Fruit fly (Drosophila melanogaster) whole organism, embryonic: Measurements from ENCODE around the gene bys.
A peak's percentile ranks its signal among the peaks of the same experiment; 100 is the strongest.

Experiments
- Blimp-1 ChIP-seq: fragments of 200-800 bp; sonication (Bioruptor generic); optimal IDR thresholded peaks from 3 replicates; lab custom pipeline; 2018; ENCODE audit warnings: missing biosample characterization, missing genetic modification characterization, mild to moderate bottlenecking, moderate library complexity, missing genetic modification reagents
- CG10267 ChIP-seq: fragments of 200-800 bp; sonication (Bioruptor generic); optimal IDR thresholded peaks from 2 replicates; lab custom pipeline; 2018; ENCODE audit warnings: missing biosample characterization, mild to moderate bottlenecking, missing genetic modification characterization, moderate library complexity
- CG10431 ChIP-seq: fragments of 200-800 bp; sonication (Bioruptor generic); optimal IDR thresholded peaks from 3 replicates; lab custom pipeline; 2018; ENCODE audit warnings: missing biosample characterization, mild to moderate bottlenecking, missing genetic modification characterization
- CG12071 ChIP-seq: fragments of 200-800 bp; sonication (Bioruptor generic); optimal IDR thresholded peaks from 3 replicates; lab custom pipeline; 2018; ENCODE audit warnings: missing biosample characterization, mild to moderate bottlenecking, missing genetic modification characterization
- CG12391 ChIP-seq: fragments of 200-800 bp; sonication (Bioruptor generic); optimal IDR thresholded peaks from 3 replicates; lab custom pipeline; 2018; ENCODE audit warnings: missing biosample characterization, mild to moderate bottlenecking, missing genetic modification characterization, moderate library complexity
- CG12659 ChIP-seq: fragments of 200-800 bp; sonication (Bioruptor generic); optimal IDR thresholded peaks from 3 replicates; lab custom pipeline; 2017; ENCODE audit warnings: mild to moderate bottlenecking, missing biosample characterization, missing genetic modification reagents, missing genetic modification characterization
- CG13296 ChIP-seq: fragments of 200-800 bp; sonication (Bioruptor generic); optimal IDR thresholded peaks from 3 replicates; lab custom pipeline; 2018; ENCODE audit warnings: missing biosample characterization, mild to moderate bottlenecking, missing genetic modification characterization
- CG13424 ChIP-seq: fragments of 200-800 bp; sonication (Bioruptor generic); optimal IDR thresholded peaks from 2 replicates; lab custom pipeline; 2019; ENCODE audit warnings: missing biosample characterization, mild to moderate bottlenecking, missing genetic modification characterization, moderate library complexity
- CG13624 ChIP-seq: fragments of 200-800 bp; sonication (Bioruptor generic); optimal IDR thresholded peaks from 2 replicates; lab custom pipeline; 2016; ENCODE audit warnings: missing biosample characterization, missing genetic modification characterization
- CG17361 ChIP-seq: fragments of 200-800 bp; sonication (Bioruptor generic); IDR thresholded peaks from 3 replicates; pipeline ENCODE4 v1.3.6; 2022; ENCODE audit warnings: missing biosample characterization, missing genetic modification characterization
- CG17829 ChIP-seq: fragments of 200-800 bp; optimal IDR thresholded peaks from 2 replicates; lab custom pipeline; 2019; ENCODE audit warnings: missing biosample characterization, mild to moderate bottlenecking, missing genetic modification characterization, moderate library complexity
- CG2202 ChIP-seq: fragments of 200-800 bp; sonication (Bioruptor generic); optimal IDR thresholded peaks from 2 replicates; lab custom pipeline; 2018; ENCODE audit warnings: missing biosample characterization, mild to moderate bottlenecking, missing genetic modification characterization
- CG32772 ChIP-seq: fragments of 200-800 bp; sonication (Bioruptor generic); IDR thresholded peaks from 2 replicates; pipeline ENCODE4 v1.3.6; 2022; ENCODE audit warnings: missing biosample characterization, missing genetic modification characterization
- CG3281 ChIP-seq: fragments of 200-800 bp; sonication (Bioruptor generic); optimal IDR thresholded peaks from 3 replicates; lab custom pipeline; 2017; ENCODE audit warnings: missing biosample characterization, mild to moderate bottlenecking, missing genetic modification characterization
- CG3995 ChIP-seq: fragments of 200-800 bp; sonication (Bioruptor generic); optimal IDR thresholded peaks from 3 replicates; lab custom pipeline; 2016; ENCODE audit warnings: missing biosample characterization, missing genetic modification characterization
- CG6254 ChIP-seq: fragments of 200-800 bp; sonication (Bioruptor generic); optimal IDR thresholded peaks from 3 replicates; lab custom pipeline; 2017; ENCODE audit warnings: mild to moderate bottlenecking, missing biosample characterization, missing genetic modification reagents, missing genetic modification characterization
- CG6272 ChIP-seq: fragments of 200-800 bp; sonication (Bioruptor generic); IDR thresholded peaks from 2 replicates; pipeline ENCODE4 v1.3.6; 2022; ENCODE audit warnings: missing biosample characterization, missing genetic modification characterization
- CG6765 ChIP-seq: fragments of 200-800 bp; sonication (Bioruptor generic); optimal IDR thresholded peaks from 3 replicates; lab custom pipeline; 2017; ENCODE audit warnings: missing biosample characterization, mild to moderate bottlenecking, missing genetic modification characterization
- CG7786 ChIP-seq: fragments of 200-800 bp; sonication (Bioruptor generic); optimal IDR thresholded peaks from 2 replicates; lab custom pipeline; 2016; ENCODE audit warnings: missing biosample characterization, missing genetic modification characterization
- CG7987 ChIP-seq: fragments of 200-800 bp; sonication (Bioruptor generic); optimal IDR thresholded peaks from 2 replicates; lab custom pipeline; 2018; ENCODE audit warnings: missing biosample characterization, mild to moderate bottlenecking, missing genetic modification characterization, moderate library complexity
- CkIIα-i1 ChIP-seq: fragments of 200-800 bp; sonication (Bioruptor generic); IDR thresholded peaks from 2 replicates; pipeline ENCODE4 v1.3.6; 2022; ENCODE audit warnings: missing biosample characterization, missing genetic modification characterization
- Dek ChIP-seq: fragments of 200-800 bp; sonication (Bioruptor generic); optimal IDR thresholded peaks from 3 replicates; lab custom pipeline; 2019; ENCODE audit warnings: missing biosample characterization, mild to moderate bottlenecking, missing genetic modification characterization, moderate library complexity
- Lpt ChIP-seq: fragments of >200 bp; optimal IDR thresholded peaks from 2 replicates; lab custom pipeline; 2018; ENCODE audit warnings: missing biosample characterization, missing genetic modification characterization
- NFAT ChIP-seq: fragments of 200-800 bp; sonication (Bioruptor generic); IDR thresholded peaks from 2 replicates; pipeline ENCODE4 v1.3.6; 2022; ENCODE audit warnings: missing biosample characterization, missing genetic modification characterization
- Nf-YC ChIP-seq: fragments of 200-800 bp; optimal IDR thresholded peaks from 3 replicates; lab custom pipeline; 2019; ENCODE audit warnings: missing biosample characterization, mild to moderate bottlenecking, missing genetic modification characterization, moderate library complexity
- Ssrp ChIP-seq: fragments of 200-800 bp; sonication (Bioruptor generic); optimal IDR thresholded peaks from 2 replicates; lab custom pipeline; 2018; ENCODE audit warnings: missing biosample characterization, mild to moderate bottlenecking, missing genetic modification characterization, moderate library complexity
- Taf1 ChIP-seq: fragments of 200-800 bp; sonication (Bioruptor generic); IDR thresholded peaks from 2 replicates; pipeline ENCODE4 v1.3.6; 2022; ENCODE audit warnings: missing biosample characterization, missing genetic modification characterization
- Xrp1 ChIP-seq: fragments of 200-800 bp; sonication (Bioruptor generic); IDR thresholded peaks from 2 replicates; pipeline ENCODE4 v1.3.6; 2022; ENCODE audit warnings: missing biosample characterization, missing genetic modification characterization
- ara ChIP-seq: fragments of 200-800 bp; sonication (Bioruptor generic); IDR thresholded peaks from 2 replicates; pipeline ENCODE4 v1.3.6; 2022; ENCODE audit warnings: missing biosample characterization, missing genetic modification characterization
- chinmo ChIP-seq: fragments of 200-800 bp; sonication (Bioruptor generic); IDR thresholded peaks from 4 replicates; pipeline ENCODE4 v1.3.6; 2022; ENCODE audit warnings: missing biosample characterization, missing genetic modification characterization; ENCODE audit not compliant: partially characterized antibody
- chm ChIP-seq: fragments of 200-800 bp; sonication (Bioruptor generic); IDR thresholded peaks from 2 replicates; pipeline ENCODE4 v1.3.6; 2022; ENCODE audit warnings: missing biosample characterization, missing genetic modification characterization
- dysf ChIP-seq: fragments of 200-800 bp; sonication (Bioruptor generic); IDR thresholded peaks from 3 replicates; pipeline ENCODE4 v1.3.6; 2022; ENCODE audit warnings: missing biosample characterization, missing genetic modification characterization
- emc ChIP-seq: fragments of 200-800 bp; sonication (Bioruptor generic); optimal IDR thresholded peaks from 2 replicates; lab custom pipeline; 2016; ENCODE audit warnings: missing biosample characterization, missing genetic modification characterization
- fd3F ChIP-seq: fragments of 200-800 bp; sonication (Bioruptor generic); optimal IDR thresholded peaks from 2 replicates; lab custom pipeline; 2018; ENCODE audit warnings: missing biosample characterization, mild to moderate bottlenecking, missing genetic modification characterization, moderate library complexity
- fru ChIP-seq: fragments of >200 bp; optimal IDR thresholded peaks from 2 replicates; lab custom pipeline; 2017
- ftz-f1 ChIP-seq: fragments of 200-800 bp; sonication (Bioruptor generic); optimal IDR thresholded peaks from 2 replicates; lab custom pipeline; 2016; ENCODE audit warnings: missing biosample characterization, missing genetic modification characterization
- fu2 ChIP-seq: fragments of 200-800 bp; sonication (Bioruptor generic); optimal IDR thresholded peaks from 2 replicates; lab custom pipeline; 2016; ENCODE audit warnings: missing biosample characterization, missing genetic modification characterization
- gcm ChIP-seq: fragments of 200-800 bp; sonication (Bioruptor generic); optimal IDR thresholded peaks from 2 replicates; lab custom pipeline; 2019; ENCODE audit warnings: missing biosample characterization, mild to moderate bottlenecking, missing genetic modification characterization, moderate library complexity
- lola ChIP-seq, 3 experiments: fragments of >200 bp in 2 of 3; fragments of 200-800 bp in 1 of 3; sonication (Bioruptor generic) in 1 of 3; optimal IDR thresholded peaks; 2 replicates each; lab custom pipeline; 2017 to 2019; ENCODE audit warnings: missing biosample characterization in 3 of 3, missing genetic modification characterization in 3 of 3, mild to moderate bottlenecking in 1 of 3, moderate library complexity in 1 of 3
- maf-S ChIP-seq: fragments of 200-800 bp; sonication (Bioruptor generic); optimal IDR thresholded peaks from 2 replicates; lab custom pipeline; 2016; ENCODE audit warnings: missing biosample characterization, missing genetic modification characterization
- mam ChIP-seq: fragments of 200-800 bp; sonication (Bioruptor generic); optimal IDR thresholded peaks from 3 replicates; lab custom pipeline; 2016; ENCODE audit warnings: missing biosample characterization, missing genetic modification characterization
- p53 ChIP-seq: fragments of 200-800 bp; sonication (Bioruptor generic); optimal IDR thresholded peaks from 2 replicates; lab custom pipeline; 2016; ENCODE audit warnings: missing biosample characterization, missing genetic modification characterization
- pnt ChIP-seq: fragments of 200-800 bp; sonication (Bioruptor generic); optimal IDR thresholded peaks from 3 replicates; lab custom pipeline; 2016; ENCODE audit warnings: missing biosample characterization, missing genetic modification characterization
- sens-2 ChIP-seq: fragments of 200-800 bp; sonication (Bioruptor generic); IDR thresholded peaks from 2 replicates; pipeline ENCODE4 v1.3.6; 2022; ENCODE audit warnings: missing biosample characterization, missing genetic modification characterization
- tna ChIP-seq: fragments of 200-800 bp; sonication (Bioruptor generic); IDR thresholded peaks from 2 replicates; pipeline ENCODE4 v1.3.6; 2022; ENCODE audit warnings: missing biosample characterization, missing genetic modification characterization; ENCODE audit not compliant: partially characterized antibody
- vnd ChIP-seq: fragments of 200-800 bp; sonication (Bioruptor generic); IDR thresholded peaks from 3 replicates; pipeline ENCODE4 v1.3.6; 2022; ENCODE audit warnings: missing biosample characterization, missing genetic modification characterization; ENCODE audit not compliant: partially characterized antibody
- zen ChIP-seq: fragments of 200-800 bp; sonication (Bioruptor generic); optimal IDR thresholded peaks from 3 replicates; lab custom pipeline; 2018; ENCODE audit warnings: missing biosample characterization, mild to moderate bottlenecking, missing genetic modification characterization, moderate library complexity
- zfh1 ChIP-seq: fragments of 200-800 bp; sonication (Bioruptor generic); IDR thresholded peaks from 3 replicates; pipeline ENCODE4 v1.3.6; 2022; ENCODE audit warnings: missing biosample characterization, missing genetic modification characterization
- zfh2 ChIP-seq: fragments of 200-800 bp; sonication (Bioruptor generic); optimal IDR thresholded peaks from 2 replicates; lab custom pipeline; 2016; ENCODE audit warnings: missing biosample characterization, missing genetic modification characterization

bys gene

dm6 chrX:7908239-7909068, 6.8 kb downstream of the bys start, which contains the start of the genes dpr14 and spidey (continued):
- peak; percentile 87 for TF ChIP-seq zfh1 (GFP tag; lab: Robert Waterston, UW)
- peak; percentile 92 for TF ChIP-seq CG12659
- TF ChIP-seq CG2202 (tag; lab: Kevin White, UChicago), result peak; percentile 75
- peak; percentile 90 for TF ChIP-seq CG6765 (GFP tag; lab: Kevin White, UChicago)
- TF ChIP-seq vnd (GFP tag; lab: Robert Waterston, UW), result no peak; the same call in 2 of the 3 replicates
- peak; percentile 86 for TF ChIP-seq CG17361 (GFP tag; lab: Robert Waterston, UW)
- peak; percentile 92 for TF ChIP-seq CG13296 (GFP tag; lab: Kevin White, UChicago)
- peak; percentile 28 for TF ChIP-seq ftz-f1 (GFP tag; lab: Kevin White, UChicago)
- TF ChIP-seq CG12071 (GFP tag; lab: Kevin White, UChicago), result peak; percentile 92
- peak; percentile 88 for TF ChIP-seq CG13624 (GFP tag; lab: Kevin White, UChicago)
- peak; percentile 90 for TF ChIP-seq Dek
- TF ChIP-seq CG6254 (GFP tag; lab: Kevin White, UChicago), result peak; percentile 79
- TF ChIP-seq maf-S, result peak; percentile 86
- TF ChIP-seq Xrp1 (GFP tag; lab: Robert Waterston, UW), result peak; percentile 90
- peak; percentile 93 for TF ChIP-seq dysf (GFP tag; lab: Robert Waterston, UW)
- peak; percentile 75 for TF ChIP-seq CG10431
- TF ChIP-seq Ssrp (tag; lab: Kevin White, UChicago), result peak; percentile 78
- TF ChIP-seq fd3F (GFP tag; lab: Kevin White, UChicago), result peak; percentile 84
- peak; percentile 73 for TF ChIP-seq zen (tag; lab: Kevin White, UChicago)
- peak; percentile 5 for TF ChIP-seq p53 (GFP tag; lab: Kevin White, UChicago)
- peak; percentile 64 for TF ChIP-seq emc (GFP tag; lab: Kevin White, UChicago)
- peak; percentile 88 for TF ChIP-seq mam (GFP tag; lab: Kevin White, UChicago)
- peak; percentile 86 for TF ChIP-seq Nf-YC (tag; lab: Kevin White, UChicago)
- TF ChIP-seq tna, result no peak
- peak; percentile 89 for TF ChIP-seq Taf1
- peak in 1 of 3 experiments; percentile 76 for TF ChIP-seq lola (GFP tag; optimal IDR thresholded peaks at IDR 0.05; lab: Kevin White, UChicago)
- TF ChIP-seq CkIIα-i1 (GFP tag; lab: Robert Waterston, UW), result peak; percentile 36; the same call in 1 of the 2 replicates
- TF ChIP-seq Blimp-1 (GFP tag; lab: Kevin White, UChicago), result peak; percentile 86
- TF ChIP-seq chinmo (GFP tag; lab: Robert Waterston, UW), result 0 out of 4 replicates have a peak, but pooled peaks have one; percentile 36
- peak; percentile 91 for TF ChIP-seq CG32772 (GFP tag; lab: Robert Waterston, UW)
- peak; percentile 93 for TF ChIP-seq gcm (GFP tag; lab: Kevin White, UChicago)
- peak; percentile 77 for TF ChIP-seq ara
- TF ChIP-seq chm, result peak; percentile 75
- TF ChIP-seq CG3995 (GFP tag; lab: Kevin White, UChicago), result peak; percentile 55
- TF ChIP-seq CG17829, result peak; percentile 90
- peak; percentile 92 for TF ChIP-seq CG13424 (tag; lab: Kevin White, UChicago)
- no peak for TF ChIP-seq fru (lab: Kevin White, UChicago)
- TF ChIP-seq CG7987 (GFP tag; lab: Kevin White, UChicago), result peak; percentile 78
- peak; percentile 83 for TF ChIP-seq NFAT (GFP tag; lab: Robert Waterston, UW)
- TF ChIP-seq zfh2 (GFP tag; lab: Kevin White, UChicago), result peak; percentile 82
- peak; percentile 79 for TF ChIP-seq CG6272 (GFP tag; lab: Robert Waterston, UW)
- peak; percentile 81 for TF ChIP-seq CG10267 (tag; lab: Kevin White, UChicago)
- TF ChIP-seq CG3281, result peak; percentile 92
- TF ChIP-seq Lpt (GFP tag; lab: Kevin White, UChicago), result no peak
- TF ChIP-seq sens-2 (GFP tag; lab: Robert Waterston, UW), result peak; percentile 46; the same call in 1 of the 2 replicates
- TF ChIP-seq fu2 (GFP tag; lab: Kevin White, UChicago), result peak; percentile 89
- TF ChIP-seq CG12391, result peak; percentile 91
- TF ChIP-seq pnt, result peak; percentile 73
- peak; percentile 90 for TF ChIP-seq CG7786 (GFP tag; lab: Kevin White, UChicago)
